Worm (Caenorhabditis elegans) whole organism, late embryonic: ENCODE results near the gene C35A5.6.

ENCODE experiments used
- ama-1 ChIP-seq: fragments of 150-350 bp; optimal IDR thresholded peaks from 2 replicates; lab custom pipeline; 2014
- ceh-24 ChIP-seq: sonication (generic microtip); optimal IDR thresholded peaks from 2 replicates; lab custom pipeline; 2016; ENCODE audit warnings: mild to moderate bottlenecking, missing genetic modification characterization, missing compliant biosample characterization
- eyg-1 ChIP-seq: sonication (generic microtip); optimal IDR thresholded peaks from 2 replicates; lab custom pipeline; 2016; ENCODE audit warnings: missing genotype, missing genetic modification characterization, missing compliant biosample characterization
- mec-3 ChIP-seq: sonication (generic microtip); optimal IDR thresholded peaks from 2 replicates; lab custom pipeline; 2016; ENCODE audit warnings: borderline replicate concordance, missing genetic modification characterization, missing compliant biosample characterization
- nhr-232 ChIP-seq: sonication (generic microtip); optimal IDR thresholded peaks from 2 replicates; lab custom pipeline; 2016; ENCODE audit warnings: missing genetic modification characterization, missing compliant biosample characterization
- pha-2 ChIP-seq: sonication (generic microtip); optimal IDR thresholded peaks from 2 replicates; lab custom pipeline; 2017; ENCODE audit warnings: mild to moderate bottlenecking, missing genetic modification characterization, missing compliant biosample characterization
- pha-4 ChIP-seq: fragments of 150-350 bp; optimal IDR thresholded peaks from 2 replicates; lab custom pipeline; 2018; ENCODE audit warnings: missing biosample characterization, missing genetic modification reagents, missing genetic modification characterization
- rnt-1 ChIP-seq: sonication (generic microtip); optimal IDR thresholded peaks from 2 replicates; lab custom pipeline; 2016; ENCODE audit warnings: missing genetic modification characterization, missing compliant biosample characterization
- zip-5 ChIP-seq: sonication (generic microtip); optimal IDR thresholded peaks from 2 replicates; lab custom pipeline; 2016; ENCODE audit warnings: missing genetic modification characterization, missing compliant biosample characterization

- TF ChIP-seq rnt-1 (no peak), pha-2 (tag; lab: Kevin White, UChicago) (no peak), nhr-232 (tag; lab: Kevin White, UChicago) (no peak), ceh-24 (tag; lab: Kevin White, UChicago) (no peak), zip-5 (tag; lab: Kevin White, UChicago) (no peak), ama-1 (lab: Kevin White, UChicago) (no peak), eyg-1 (tag; lab: Kevin White, UChicago) (no peak), pha-4 (tag; lab: Kevin White, UChicago) (no peak), mec-3 (tag; lab: Kevin White, UChicago) (no peak)
These were observed 27.3 kb downstream of the C35A5.6 start, which contains the start of gene ppm-1.A for ce11 chrV:10536095-10536691.
